Fruit fly (Drosophila melanogaster): ENCODE data around the gene CG9286.

DNA sequence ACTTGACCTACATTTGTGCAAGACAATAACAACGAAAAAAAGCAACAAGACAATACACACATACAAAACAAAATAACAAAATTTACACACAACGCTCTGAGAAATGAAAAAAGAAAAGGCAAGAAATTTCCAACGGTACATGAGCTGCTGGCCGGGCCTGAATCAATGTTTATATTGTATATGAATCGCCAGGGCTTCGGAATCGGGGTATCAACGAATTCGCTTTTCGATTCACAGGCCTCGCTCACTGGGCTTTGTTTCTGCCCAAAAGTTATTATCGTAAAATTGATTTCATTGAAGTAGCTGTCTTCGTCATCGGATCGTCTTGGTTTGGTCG lies 35.6 kb downstream of the CG9286 start:
- TF ChIP-seq insv (optimal IDR thresholded peaks at IDR 0.05) (no peak), Myc (optimal IDR thresholded peaks at IDR 0.05) (no peak)
